Worm (Caenorhabditis elegans) whole organism, mixed stage, embryonic: ENCODE data around the gene C07A12.18.
A peak's percentile ranks its signal among the peaks of the same experiment; 100 is the strongest.

ENCODE experiments used
- bed-3 ChIP-seq: fragments of 200-800 bp; sonication (Bioruptor generic); optimal IDR thresholded peaks from 3 replicates; lab custom pipeline; 2018; ENCODE audit warnings: mild to moderate bottlenecking, missing genetic modification characterization, moderate library complexity, missing compliant biosample characterization
- blmp-1 ChIP-seq: fragments of 150-350 bp; optimal IDR thresholded peaks from 2 replicates; lab custom pipeline; 2014; ENCODE audit warnings: missing biosample characterization, missing genetic modification characterization
- ceh-39 ChIP-seq: fragments of 150-350 bp; optimal IDR thresholded peaks from 2 replicates; lab custom pipeline; 2014; ENCODE audit warnings: missing biosample characterization, missing genetic modification characterization
- ceh-43 ChIP-seq: fragments of 200-800 bp; sonication (Bioruptor generic); optimal IDR thresholded peaks from 2 replicates; lab custom pipeline; 2018; ENCODE audit warnings: mild to moderate bottlenecking, missing genetic modification characterization, moderate library complexity, missing compliant biosample characterization
- ceh-83 ChIP-seq: fragments of 200-800 bp; sonication (Bioruptor generic); optimal IDR thresholded peaks from 2 replicates; lab custom pipeline; 2018; ENCODE audit warnings: mild to moderate bottlenecking, missing genetic modification characterization, missing compliant biosample characterization
- ces-1 ChIP-seq: fragments of 150-350 bp; optimal IDR thresholded peaks from 2 replicates; lab custom pipeline; 2014; ENCODE audit warnings: missing biosample characterization, missing genetic modification reagents, missing genetic modification characterization
- cnd-1 ChIP-seq: fragments of 200-800 bp; sonication (Bioruptor generic); optimal IDR thresholded peaks from 2 replicates; lab custom pipeline; 2018; ENCODE audit warnings: mild to moderate bottlenecking, missing genetic modification characterization, missing compliant biosample characterization
- drap-1 ChIP-seq: fragments of 200-800 bp; sonication (Bioruptor generic); optimal IDR thresholded peaks from 3 replicates; lab custom pipeline; 2018; ENCODE audit warnings: mild to moderate bottlenecking, missing genetic modification characterization, missing compliant biosample characterization
- elt-1 ChIP-seq: sonication (generic microtip); optimal IDR thresholded peaks from 2 replicates; lab custom pipeline; 2017; ENCODE audit warnings: missing genetic modification characterization, mild to moderate bottlenecking, missing compliant biosample characterization, antibody characterized with exemption, moderate library complexity, borderline replicate concordance; ENCODE audit not compliant: insufficient read depth
- elt-3 ChIP-seq: fragments of 150-350 bp; optimal IDR thresholded peaks from 2 replicates; lab custom pipeline; 2014; ENCODE audit warnings: missing biosample characterization, missing genetic modification characterization
- flh-1 ChIP-seq: fragments of 200-800 bp; sonication (Bioruptor generic); optimal IDR thresholded peaks from 2 replicates; lab custom pipeline; 2018; ENCODE audit warnings: mild to moderate bottlenecking, missing genetic modification characterization, moderate library complexity, missing compliant biosample characterization
- ham-2 ChIP-seq: fragments of 200-800 bp; sonication (Bioruptor generic); optimal IDR thresholded peaks from 2 replicates; lab custom pipeline; 2018; ENCODE audit warnings: mild to moderate bottlenecking, missing genetic modification characterization, missing compliant biosample characterization
- hlh-1 ChIP-seq: fragments of 150-350 bp; optimal IDR thresholded peaks from 2 replicates; lab custom pipeline; 2014; ENCODE audit warnings: missing biosample characterization, missing genetic modification reagents, missing genetic modification characterization
- lin-13 ChIP-seq: fragments of 150-350 bp; optimal IDR thresholded peaks from 2 replicates; lab custom pipeline; 2014; ENCODE audit warnings: missing biosample characterization, missing genetic modification characterization
- lin-32 ChIP-seq: fragments of 200-800 bp; sonication (Bioruptor generic); optimal IDR thresholded peaks from 2 replicates; lab custom pipeline; 2018; ENCODE audit warnings: mild to moderate bottlenecking, missing genetic modification characterization, missing compliant biosample characterization
- lsy-2 ChIP-seq: fragments of 150-350 bp; optimal IDR thresholded peaks from 2 replicates; lab custom pipeline; 2014; ENCODE audit warnings: missing biosample characterization, missing genetic modification characterization
- mab-5 ChIP-seq: fragments of 150-350 bp; optimal IDR thresholded peaks from 2 replicates; lab custom pipeline; 2014; ENCODE audit warnings: missing biosample characterization, missing genetic modification characterization
- mep-1 ChIP-seq: fragments of 150-350 bp; optimal IDR thresholded peaks from 2 replicates; lab custom pipeline; 2017; ENCODE audit warnings: missing biosample characterization, missing genetic modification reagents, missing genetic modification characterization, inconsistent platforms
- nhr-12 ChIP-seq: fragments of 150-350 bp; optimal IDR thresholded peaks from 2 replicates; lab custom pipeline; 2014; ENCODE audit warnings: missing biosample characterization, missing genetic modification characterization
- nhr-2 ChIP-seq: fragments of 150-350 bp; optimal IDR thresholded peaks from 2 replicates; lab custom pipeline; 2014; ENCODE audit warnings: missing biosample characterization, missing genetic modification characterization
- nhr-28 ChIP-seq: fragments of 150-350 bp; optimal IDR thresholded peaks from 2 replicates; lab custom pipeline; 2014; ENCODE audit warnings: missing biosample characterization, missing genetic modification characterization
- sptf-1 ChIP-seq: sonication (generic microtip); optimal IDR thresholded peaks from 2 replicates; lab custom pipeline; 2017; ENCODE audit warnings: mild to moderate bottlenecking, missing genetic modification characterization, moderate library complexity, missing compliant biosample characterization
- tbx-8 ChIP-seq: fragments of 200-800 bp; sonication (Bioruptor generic); optimal IDR thresholded peaks from 2 replicates; lab custom pipeline; 2018; ENCODE audit warnings: mild to moderate bottlenecking, missing genetic modification characterization, moderate library complexity, missing compliant biosample characterization
- unc-120 ChIP-seq: sonication (generic microtip); optimal IDR thresholded peaks from 2 replicates; lab custom pipeline; 2017; ENCODE audit warnings: missing genetic modification characterization, missing compliant biosample characterization; ENCODE audit not compliant: poor library complexity, severe bottlenecking
- unc-39 ChIP-seq: fragments of 150-350 bp; optimal IDR thresholded peaks from 2 replicates; lab custom pipeline; 2014; ENCODE audit warnings: missing biosample characterization, missing genetic modification characterization
- unc-62 ChIP-seq: fragments of 150-350 bp; optimal IDR thresholded peaks from 2 replicates; lab custom pipeline; 2014; ENCODE audit warnings: missing biosample characterization, missing genetic modification reagents, missing genetic modification characterization
- zip-8 ChIP-seq: fragments of 150-350 bp; optimal IDR thresholded peaks from 2 replicates; lab custom pipeline; 2014; ENCODE audit warnings: missing biosample characterization, missing genetic modification characterization
- ztf-11 ChIP-seq: fragments of 150-350 bp; optimal IDR thresholded peaks from 2 replicates; lab custom pipeline; 2014; ENCODE audit warnings: missing biosample characterization, missing genetic modification characterization

The C07A12.18 gene

DNA sequence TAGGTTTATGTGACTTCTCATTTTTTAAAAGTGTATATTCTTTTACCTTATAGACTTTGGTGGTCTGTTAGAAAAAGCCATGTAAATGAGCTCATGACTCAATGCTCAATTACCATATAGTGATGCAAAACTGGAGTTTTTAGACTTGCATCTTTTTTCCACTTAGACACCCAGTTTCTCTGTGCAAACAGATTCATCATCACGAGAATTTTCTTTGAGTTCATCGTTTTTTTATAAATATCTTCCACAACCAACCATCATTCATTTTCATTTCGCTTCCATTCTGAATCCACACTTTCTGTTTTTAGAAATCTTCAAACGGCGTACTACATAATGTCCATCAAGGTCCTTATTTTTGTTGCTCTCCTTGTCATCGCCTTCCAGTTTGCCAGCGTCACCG is 5.2 kb downstream of the C07A12.18 start, which contains the start of gene C07A12.2:
TSS of gene C07A12.2 (plus strand) at position 301 of the 400 bp plus-strand sequence.
- TF ChIP-seq ham-2 (no peak), lin-13 (no peak), mab-5 (tag; lab: Kevin White, UChicago) (no peak), nhr-12 (tag; lab: Kevin White, UChicago) (no peak)

DNA sequence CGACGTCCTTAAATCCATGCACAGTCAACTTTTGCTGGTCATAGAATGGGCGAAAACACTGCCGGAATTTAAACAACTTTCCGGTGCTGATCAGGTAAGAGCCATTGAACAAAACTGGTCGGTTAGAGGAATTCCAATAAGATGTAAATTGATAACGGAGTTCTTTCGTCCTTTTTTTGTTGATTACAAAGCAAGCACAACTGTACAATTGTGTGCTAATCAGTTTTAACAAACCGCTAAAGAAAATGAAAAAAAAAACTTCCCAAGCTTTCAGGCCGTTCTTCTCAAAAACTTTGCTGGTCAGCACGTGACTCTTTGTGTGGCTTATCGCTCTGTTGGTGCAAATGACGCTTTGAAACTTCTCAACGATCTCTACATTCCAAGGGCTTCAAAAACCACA is 15.6 kb downstream of the C07A12.18 start:
- TF ChIP-seq flh-1 (GFP tag; lab: Kevin White, UChicago) (no peak), drap-1 (GFP tag; lab: Kevin White, UChicago) (no peak), elt-3 (tag; lab: Kevin White, UChicago) (no peak), ham-2 (no peak), lin-32 (no peak), unc-120 (tag; lab: Kevin White, UChicago) (no peak), ces-1 (GFP tag; lab: Kevin White, UChicago) (no peak), ztf-11 (tag; lab: Kevin White, UChicago) (no peak), ceh-83 (GFP tag; lab: Kevin White, UChicago) (no peak), tbx-8 (GFP tag; lab: Kevin White, UChicago) (no peak), elt-1 (tag; lab: Kevin White, UChicago) (no peak), lin-13 (no peak)

DNA sequence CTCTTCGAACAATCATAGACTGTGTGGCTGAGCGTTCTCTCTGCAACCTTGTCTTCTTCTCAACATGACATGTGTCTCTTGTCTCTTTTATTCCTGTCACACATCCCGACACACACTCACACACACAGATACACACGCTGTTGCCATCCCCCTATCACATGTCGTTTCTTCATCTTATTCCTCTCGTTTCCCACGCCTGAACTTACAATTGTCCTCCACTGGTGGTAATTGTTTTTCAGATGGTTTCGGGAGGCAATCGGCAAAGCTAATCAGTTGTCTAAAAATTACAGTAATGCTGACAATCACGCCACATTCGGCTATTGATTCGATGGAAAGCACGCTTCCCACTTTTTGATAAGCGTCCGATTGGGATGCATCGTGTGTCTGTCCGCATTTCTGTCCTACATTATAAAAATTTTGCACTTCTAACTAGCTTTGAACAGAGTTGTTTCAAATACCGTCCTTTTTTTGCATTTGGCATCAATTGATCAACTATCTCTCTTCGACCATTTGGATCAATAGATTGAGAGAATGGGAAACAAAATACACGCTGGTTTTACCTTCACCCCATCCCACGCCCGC is 17.5 kb downstream of the C07A12.18 start, which contains the start of gene nhr-35:
TSS of gene nhr-35 (plus strand) at position 532 of the 582 bp plus-strand sequence.
- TF ChIP-seq unc-39 (tag; lab: Kevin White, UChicago) (no peak), unc-62 (GFP tag; lab: Kevin White, UChicago) (peak; percentile 95), hlh-1 (tag; lab: Kevin White, UChicago) (peak; percentile 91), tbx-8 (GFP tag; lab: Kevin White, UChicago) (no peak), mab-5 (tag; lab: Kevin White, UChicago) (no peak), lin-32 (no peak), nhr-2 (tag; lab: Kevin White, UChicago) (peak; percentile 60), unc-120 (tag; lab: Kevin White, UChicago) (peak; percentile 43), ham-2 (peak; percentile 6), bed-3 (GFP tag; lab: Kevin White, UChicago) (no peak)

DNA sequence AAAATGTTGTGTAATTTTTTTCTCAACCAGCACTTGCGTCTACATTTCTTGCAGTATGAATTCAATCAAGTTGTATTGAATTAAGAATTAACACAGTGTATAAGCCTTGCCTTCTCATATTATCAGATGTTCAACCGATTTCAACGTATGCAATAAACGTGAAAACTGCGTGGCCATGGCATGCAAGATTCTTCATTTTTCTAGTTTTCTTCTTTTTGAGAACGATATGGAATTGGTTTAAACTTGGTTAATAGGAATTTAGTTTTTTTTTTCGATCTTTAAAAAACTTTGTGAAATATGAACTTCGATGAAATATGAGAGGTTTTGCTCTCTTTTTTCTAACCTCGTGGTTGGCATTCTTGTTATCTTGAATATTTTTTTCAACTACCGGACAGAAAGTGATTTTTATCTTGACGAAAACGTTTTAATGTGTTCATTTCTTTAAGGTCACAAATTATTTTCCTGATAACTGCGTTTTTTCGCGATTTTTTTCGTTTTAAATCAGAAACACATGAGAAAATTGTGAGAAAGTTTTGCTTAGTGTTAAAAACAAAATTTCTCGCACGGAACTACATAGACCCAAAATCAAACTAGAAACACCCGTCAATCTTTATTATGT is 19.2 kb downstream of the C07A12.18 start:
- no peak for TF ChIP-seq blmp-1 (tag; lab: Kevin White, UChicago)
- TF ChIP-seq nhr-28 (tag; lab: Kevin White, UChicago) = no peak
- TF ChIP-seq lsy-2 (tag; lab: Kevin White, UChicago) = no peak
- no peak for TF ChIP-seq tbx-8 (GFP tag; lab: Kevin White, UChicago)
- no peak for TF ChIP-seq ces-1 (GFP tag; lab: Kevin White, UChicago)

DNA sequence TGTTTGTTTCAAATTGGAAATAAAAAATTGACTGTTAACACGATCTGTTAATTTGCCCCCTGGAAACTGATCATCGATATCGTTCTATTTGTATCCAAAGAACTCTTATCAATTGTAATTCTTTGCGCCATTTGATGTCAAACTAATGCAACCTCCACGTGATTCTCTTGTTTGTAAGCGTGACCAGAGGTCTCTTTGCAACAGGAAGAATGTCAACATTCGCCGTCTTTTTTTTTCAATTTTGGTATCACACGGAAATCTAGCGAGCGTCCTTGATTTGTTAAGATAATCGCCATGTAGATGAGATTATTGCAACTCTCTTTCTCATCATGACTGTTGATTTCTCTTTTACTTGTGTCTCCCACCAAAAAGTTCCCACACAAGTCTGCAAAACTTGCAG is 20.8 kb downstream of the C07A12.18 start:
- TF ChIP-seq tbx-8 (GFP tag; lab: Kevin White, UChicago) (no peak), elt-1 (tag; lab: Kevin White, UChicago) (peak; percentile 76), bed-3 (GFP tag; lab: Kevin White, UChicago) (no peak), cnd-1 (tag; lab: Kevin White, UChicago) (no peak), lin-32 (no peak)

DNA sequence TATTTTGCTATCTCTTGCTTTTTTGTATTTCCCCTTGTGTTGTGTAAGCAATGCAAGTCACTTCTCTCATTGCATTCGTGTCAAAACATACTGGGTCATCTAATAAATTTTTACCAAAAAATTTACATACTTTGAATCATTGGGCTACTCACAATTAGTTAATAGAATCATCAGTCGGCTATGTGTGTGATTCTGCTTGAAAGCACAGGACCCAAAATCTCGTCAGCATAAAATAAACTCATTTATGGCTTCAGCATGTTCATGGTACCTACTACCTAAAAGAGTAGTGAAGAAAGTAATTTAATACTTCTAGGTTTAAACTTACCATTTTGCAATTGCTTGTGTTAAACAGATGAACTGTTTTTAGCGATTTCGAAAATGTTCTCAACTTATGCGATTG is 23.3 kb downstream of the C07A12.18 start:
- TF ChIP-seq ceh-43 (GFP tag; lab: Kevin White, UChicago) (no peak), ham-2 (no peak), mep-1 (tag; lab: Kevin White, UChicago) (no peak), zip-8 (tag; lab: Kevin White, UChicago) (no peak), hlh-1 (tag; lab: Kevin White, UChicago) (no peak), sptf-1 (tag; lab: Kevin White, UChicago) (no peak), ceh-39 (tag; lab: Kevin White, UChicago) (no peak), blmp-1 (tag; lab: Kevin White, UChicago) (no peak), lin-13 (no peak)
